Fruit fly (Drosophila melanogaster) S2 (cell line): ENCODE data around the gene CG2991.

Experiments used
- CG8478 ChIP-seq: fragments of >200 bp; optimal IDR thresholded peaks from 2 replicates; lab custom pipeline; 2018
- CTCF ChIP-seq, 2 experiments: fragments of >200 bp; optimal IDR thresholded peaks; 2 replicates each; lab custom pipeline; 2018

DNA sequence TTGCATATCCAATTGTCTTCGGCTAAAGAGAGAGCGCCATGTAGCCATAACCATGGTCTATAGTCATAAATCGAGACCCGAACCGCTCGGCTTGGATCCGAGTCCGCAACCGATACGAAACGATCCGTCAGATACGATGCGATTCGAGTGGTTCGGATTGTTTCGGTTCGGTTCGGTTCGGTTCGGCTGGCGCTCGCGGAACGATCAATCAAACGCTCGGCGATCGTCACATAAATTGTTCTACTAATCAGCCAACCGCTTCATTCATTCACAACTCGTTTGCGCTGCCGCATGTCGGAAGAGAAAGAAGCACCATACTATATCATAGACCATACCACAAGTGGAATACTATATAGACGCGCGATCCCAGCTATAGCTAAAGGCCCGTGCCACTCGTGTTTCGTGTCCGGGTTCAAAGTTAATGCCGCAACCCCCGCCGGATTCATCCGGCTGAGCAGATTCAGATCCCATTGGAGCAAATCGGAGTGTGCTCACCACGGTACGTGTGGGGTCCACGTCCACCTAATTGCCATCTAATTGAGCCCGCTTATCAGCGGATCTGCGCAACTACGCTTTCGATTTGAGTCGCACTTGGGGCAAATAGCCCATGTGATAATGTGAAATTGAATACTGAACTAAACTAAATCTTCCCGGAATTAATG is 48.8 kb upstream of the CG2991 start:
- TF ChIP-seq CG8478 (no peak), CTCF (optimal IDR thresholded peaks at IDR 0.05; lab: Kevin White, UChicago) (no peak)
